Worm (Caenorhabditis elegans) whole organism, late embryonic: Measurements from ENCODE around the gene F13C5.2.

Experiments
- C08G9.2 ChIP-seq: sonication (generic microtip); optimal IDR thresholded peaks from 2 replicates; lab custom pipeline; 2016; ENCODE audit warnings: mild to moderate bottlenecking, missing genetic modification characterization, moderate library complexity, missing compliant biosample characterization
- F13H6.1 ChIP-seq: sonication (generic microtip); optimal IDR thresholded peaks from 2 replicates; lab custom pipeline; 2016; ENCODE audit warnings: missing genetic modification characterization, missing compliant biosample characterization
- ama-1 ChIP-seq: fragments of 150-350 bp; optimal IDR thresholded peaks from 2 replicates; lab custom pipeline; 2014
- ceh-14 ChIP-seq: sonication (generic microtip); optimal IDR thresholded peaks from 2 replicates; lab custom pipeline; 2016; ENCODE audit warnings: missing genotype, missing genetic modification characterization, missing compliant biosample characterization
- dmd-4 ChIP-seq: sonication (generic microtip); optimal IDR thresholded peaks from 2 replicates; lab custom pipeline; 2016; ENCODE audit warnings: borderline replicate concordance, missing genetic modification characterization, missing compliant biosample characterization
- dve-1 ChIP-seq: sonication (generic microtip); optimal IDR thresholded peaks from 2 replicates; lab custom pipeline; 2017; ENCODE audit warnings: antibody characterized with exemption, mild to moderate bottlenecking, missing genetic modification characterization, missing compliant biosample characterization
- eyg-1 ChIP-seq: sonication (generic microtip); optimal IDR thresholded peaks from 2 replicates; lab custom pipeline; 2016; ENCODE audit warnings: missing genotype, missing genetic modification characterization, missing compliant biosample characterization
- hlh-13 ChIP-seq: fragments of 200-800 bp; sonication (Bioruptor generic); optimal IDR thresholded peaks from 2 replicates; lab custom pipeline; 2018; ENCODE audit warnings: mild to moderate bottlenecking, missing genetic modification characterization, missing compliant biosample characterization
- pag-3 ChIP-seq: sonication (generic microtip); optimal IDR thresholded peaks from 2 replicates; lab custom pipeline; 2016; ENCODE audit warnings: missing compliant biosample characterization, missing genetic modification characterization, borderline replicate concordance
- pat-9 ChIP-seq: fragments of 200-800 bp; sonication (Bioruptor generic); optimal IDR thresholded peaks from 2 replicates; lab custom pipeline; 2018; ENCODE audit warnings: mild to moderate bottlenecking, missing genetic modification characterization, moderate library complexity, missing compliant biosample characterization
- pha-4 ChIP-seq: fragments of 150-350 bp; optimal IDR thresholded peaks from 2 replicates; lab custom pipeline; 2018; ENCODE audit warnings: missing biosample characterization, missing genetic modification reagents, missing genetic modification characterization
- syd-9 ChIP-seq: sonication (generic microtip); optimal IDR thresholded peaks from 2 replicates; lab custom pipeline; 2016; ENCODE audit warnings: mild to moderate bottlenecking, missing genetic modification characterization, moderate library complexity, missing compliant biosample characterization
- tbx-7 ChIP-seq: sonication (generic microtip); optimal IDR thresholded peaks from 2 replicates; lab custom pipeline; 2016; ENCODE audit warnings: missing genotype, missing genetic modification characterization, missing compliant biosample characterization

ce11 chrX:553875-554274 is 39.9 kb upstream of the F13C5.2 start, which contains the start of gene F57C12.6:
- TF ChIP-seq hlh-13 (GFP tag; lab: Kevin White, UChicago) (no peak), dmd-4 (no peak), C08G9.2 (tag; lab: Kevin White, UChicago) (no peak), pat-9 (tag; lab: Kevin White, UChicago) (no peak), ceh-14 (tag; lab: Kevin White, UChicago) (no peak), pag-3 (no peak), dve-1 (tag; lab: Kevin White, UChicago) (no peak), eyg-1 (tag; lab: Kevin White, UChicago) (no peak), ama-1 (lab: Kevin White, UChicago) (no peak), tbx-7 (tag; lab: Kevin White, UChicago) (no peak), F13H6.1 (tag; lab: Kevin White, UChicago) (no peak), pha-4 (no peak), syd-9 (tag; lab: Kevin White, UChicago) (no peak)
